Fruit fly (Drosophila melanogaster) whole organism, wandering third instar larva: Measurements from ENCODE around the gene Psf1.

Experiments
- Abd-B ChIP-seq: fragments of >200 bp; optimal IDR thresholded peaks from 2 replicates; lab custom pipeline; 2017; ENCODE audit warnings: missing biosample characterization, missing genetic modification characterization
- Dfd ChIP-seq: fragments of >200 bp; optimal IDR thresholded peaks from 2 replicates; lab custom pipeline; 2017; ENCODE audit warnings: missing biosample characterization, missing genetic modification characterization
- Dif ChIP-seq: fragments of 200-275, 200-300 bp; sonication (Bioruptor generic); optimal IDR thresholded peaks from 2 replicates; lab custom pipeline; 2018; ENCODE audit warnings: missing biosample characterization, missing genetic modification characterization; ENCODE audit not compliant: partially characterized antibody
- Hr78 ChIP-seq: fragments of >200 bp; optimal IDR thresholded peaks from 2 replicates; lab custom pipeline; 2017; ENCODE audit warnings: missing biosample characterization, missing genetic modification characterization
- Hr83 ChIP-seq: fragments of 200-300 bp; sonication (Bioruptor generic); optimal IDR thresholded peaks from 2 replicates; lab custom pipeline; 2016; ENCODE audit warnings: missing biosample characterization, mild to moderate bottlenecking, missing genetic modification characterization, moderate library complexity; ENCODE audit not compliant: poor library complexity, severe bottlenecking
- br ChIP-seq: fragments of 200-800 bp; sonication (Bioruptor generic); optimal IDR thresholded peaks from 2 replicates; lab custom pipeline; 2016; ENCODE audit warnings: missing biosample characterization, missing genetic modification characterization
- dl ChIP-seq, 2 experiments: fragments of 175-275, 200-275 bp in 1 of 2; fragments of 200-275 bp in 1 of 2; sonication (Bioruptor generic); optimal IDR thresholded peaks; lab custom pipeline; 2018; ENCODE audit warnings: mild to moderate bottlenecking in 2 of 2, missing biosample characterization in 2 of 2, missing genetic modification characterization in 2 of 2, moderate library complexity in 2 of 2; ENCODE audit not compliant: partially characterized antibody in 2 of 2, insufficient read depth in 1 of 2
- foxo ChIP-seq, 2 experiments: fragments of 200-800 bp; sonication (Bioruptor generic); optimal IDR thresholded peaks; 2 replicates in 1 of 2; 3 replicates in 1 of 2; lab custom pipeline; 2016 to 2017; ENCODE audit warnings: missing biosample characterization in 2 of 2, missing genetic modification characterization in 2 of 2
- fru ChIP-seq: fragments of 200-800 bp; sonication (Bioruptor generic); optimal IDR thresholded peaks from 3 replicates; lab custom pipeline; 2016; ENCODE audit warnings: missing biosample characterization, mild to moderate bottlenecking, missing genetic modification characterization
- h ChIP-seq: fragments of 200-800 bp; sonication (Bioruptor generic); optimal IDR thresholded peaks from 3 replicates; lab custom pipeline; 2016; ENCODE audit warnings: missing biosample characterization, mild to moderate bottlenecking, missing genetic modification characterization
- lola ChIP-seq: fragments of >200 bp; optimal IDR thresholded peaks from 2 replicates; lab custom pipeline; 2017; ENCODE audit warnings: missing biosample characterization, missing genetic modification characterization
- psq ChIP-seq: fragments of 200-800 bp; sonication (Bioruptor generic); optimal IDR thresholded peaks from 3 replicates; lab custom pipeline; 2017; ENCODE audit warnings: missing biosample characterization, mild to moderate bottlenecking, missing genetic modification characterization, moderate library complexity

DNA sequence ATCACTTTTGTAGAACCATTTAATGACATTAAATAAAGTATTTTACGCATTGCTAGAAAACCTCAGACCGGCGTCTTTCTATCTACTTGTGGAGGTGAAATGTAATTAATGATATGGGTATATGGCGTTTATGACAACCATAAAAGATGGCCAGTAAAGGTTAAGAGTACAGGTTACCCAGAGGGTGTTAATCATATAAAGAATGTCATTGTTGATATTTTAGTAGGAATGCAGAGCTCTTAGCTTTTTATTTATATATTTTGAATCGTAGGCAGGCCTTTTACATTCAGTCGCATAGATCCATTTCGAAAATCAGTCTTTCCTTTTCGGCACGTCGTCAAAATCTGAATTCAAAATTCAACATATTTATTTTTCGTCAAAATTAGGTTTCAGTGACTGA, 2.9 kb upstream of the Psf1 start, which contains the start of gene Bfc:
- TF ChIP-seq h (no peak), Hr83 (GFP tag; lab: Kevin White, UChicago) (no peak), Dif (no peak), foxo (GFP tag; optimal IDR thresholded peaks at IDR 0.05; lab: Kevin White, UChicago) (no peak), lola (GFP tag; lab: Kevin White, UChicago) (no peak), Abd-B (no peak), Hr78 (GFP tag; lab: Kevin White, UChicago) (no peak), dl (GFP tag; optimal IDR thresholded peaks at IDR 0.05; lab: Kevin White, UChicago; ENCODE audit: insufficient read depth in 1 of 2, partially characterized antibody in 2 of 2) (no peak), Dfd (GFP tag; lab: Kevin White, UChicago) (no peak), br (GFP tag; lab: Kevin White, UChicago) (no peak), psq (GFP tag; lab: Kevin White, UChicago) (no peak), fru (GFP tag; lab: Kevin White, UChicago) (no peak)
